Fruit fly (Drosophila melanogaster) S2 (cell line): ENCODE results near the gene CG5114.

Experiments
- CG8478 ChIP-seq: fragments of >200 bp; optimal IDR thresholded peaks from 2 replicates; lab custom pipeline; 2018
- CTCF ChIP-seq, 2 experiments: fragments of >200 bp; optimal IDR thresholded peaks; 2 replicates each; lab custom pipeline; 2018

DNA sequence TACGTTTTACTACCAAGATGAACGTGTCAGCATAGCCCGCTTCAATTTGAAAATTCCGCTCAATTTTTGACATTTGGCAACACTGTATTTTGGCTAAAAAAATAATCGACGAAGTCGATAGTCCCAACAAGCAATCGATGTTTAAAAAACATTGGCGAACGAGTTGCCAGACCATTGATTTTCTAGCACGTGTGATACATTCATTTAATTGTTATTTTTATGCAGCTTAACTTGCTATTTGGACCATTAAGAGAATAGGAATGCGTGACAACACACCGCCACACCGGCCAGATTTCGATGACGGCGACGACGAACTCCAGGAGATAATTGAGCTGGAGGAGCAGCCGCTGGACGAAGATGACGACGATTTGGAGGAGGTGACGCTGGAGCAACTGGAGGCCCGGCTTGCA, at the start of gene CG5114:
- TF ChIP-seq CTCF (optimal IDR thresholded peaks at IDR 0.05; lab: Kevin White, UChicago) (peak; percentile 5 to 36), CG8478 (lab: Kevin White, UChicago) (no peak)
